Fruit fly (Drosophila melanogaster): Measurements from ENCODE around the gene sav.

Gene sav

DNA sequence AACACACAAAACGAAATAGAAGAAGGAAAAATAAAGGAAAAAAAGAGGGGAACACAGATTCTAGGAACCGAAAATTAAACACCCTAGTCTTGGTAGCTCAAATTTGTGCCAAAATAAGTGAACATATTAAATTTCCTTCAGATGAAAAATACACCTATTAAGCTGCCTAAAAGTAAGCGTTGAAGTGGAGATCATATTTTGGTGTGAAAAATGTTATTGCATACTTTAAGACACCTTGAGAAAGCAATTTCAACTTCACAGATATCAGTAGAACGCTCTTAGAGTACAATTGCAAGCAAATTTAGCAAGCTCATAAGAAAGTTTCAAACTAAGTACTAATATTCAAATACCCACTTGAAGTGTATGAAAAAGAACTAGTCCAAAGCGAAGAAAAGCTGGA lies 49.6 kb upstream of the sav start (continued):
- no peak for TF ChIP-seq CG1602 (GFP tag; optimal IDR thresholded peaks at IDR 0.05)
- TF ChIP-seq ewg (GFP tag; optimal IDR thresholded peaks at IDR 0.05), result no peak
- no peak for TF ChIP-seq aop (GFP tag; IDR thresholded peaks at IDR 0.05)
- TF ChIP-seq Hsf (GFP tag; optimal IDR thresholded peaks at IDR 0.05), result no peak
- peak in 1 of 2 experiments; percentile 18 for TF ChIP-seq Hr51 (GFP tag; optimal IDR thresholded peaks at IDR 0.05)
- no peak for TF ChIP-seq CG31388 (GFP tag; optimal IDR thresholded peaks at IDR 0.05)
- no peak for TF ChIP-seq Pdp1 (GFP tag; optimal IDR thresholded peaks at IDR 0.05)
- TF ChIP-seq CG16863 (GFP tag; optimal IDR thresholded peaks at IDR 0.05), result no peak
- TF ChIP-seq Fer3 (tag; optimal IDR thresholded peaks at IDR 0.05), result peak; percentile 41
- no peak for TF ChIP-seq ash1 (GFP tag; optimal IDR thresholded peaks at IDR 0.05)
- TF ChIP-seq bsh (GFP tag; optimal IDR thresholded peaks at IDR 0.05), result no peak
- TF ChIP-seq CG9932 (GFP tag; IDR thresholded peaks at IDR 0.05), result no peak
- TF ChIP-seq mam (GFP tag; optimal IDR thresholded peaks at IDR 0.05), result peak; percentile 34
- TF ChIP-seq CG7839 (tag; optimal IDR thresholded peaks at IDR 0.05), result peak; percentile 46
- no peak for TF ChIP-seq CG2712 (tag; optimal IDR thresholded peaks at IDR 0.05)
- no peak for TF ChIP-seq CG30020 (tag; optimal IDR thresholded peaks at IDR 0.05)
- no peak for TF ChIP-seq exex (tag; optimal IDR thresholded peaks at IDR 0.05)
- TF ChIP-seq CG4854 (GFP tag; optimal IDR thresholded peaks at IDR 0.05), result no peak
- peak; percentile 19 for TF ChIP-seq nmo (GFP tag; optimal IDR thresholded peaks at IDR 0.05)
- TF ChIP-seq maf-S (GFP tag; optimal IDR thresholded peaks at IDR 0.05), result no peak
- no peak for TF ChIP-seq wek (GFP tag; optimal IDR thresholded peaks at IDR 0.05)
- TF ChIP-seq CG5953 (GFP tag; IDR thresholded peaks at IDR 0.05), result no peak
- TF ChIP-seq Fer1 (GFP tag; optimal IDR thresholded peaks at IDR 0.05), result peak; percentile 40
- peak; percentile 27 for TF ChIP-seq Hmr (GFP tag; optimal IDR thresholded peaks at IDR 0.05)
- TF ChIP-seq CG9215 (GFP tag; IDR thresholded peaks at IDR 0.05), result 0 out of 2 replicates have a peak, but pooled peaks have one; percentile 5
- TF ChIP-seq scrt (GFP tag; optimal IDR thresholded peaks at IDR 0.05), result peak; percentile 6
- TF ChIP-seq CG9727 (GFP tag; optimal IDR thresholded peaks at IDR 0.05), result peak; percentile 4
- TF ChIP-seq toy (GFP tag; IDR thresholded peaks at IDR 0.05), result no peak
- no peak for TF ChIP-seq phol (tag; optimal IDR thresholded peaks at IDR 0.05)
- TF ChIP-seq corto (GFP tag; optimal IDR thresholded peaks at IDR 0.05), result no peak
- TF ChIP-seq lab (GFP tag; optimal IDR thresholded peaks at IDR 0.05), result peak; percentile 36
- TF ChIP-seq gro (GFP tag; optimal IDR thresholded peaks at IDR 0.05), result peak; percentile 39
- TF ChIP-seq Poxn (GFP tag; IDR thresholded peaks at IDR 0.05), result no peak
- TF ChIP-seq CG32772 (GFP tag; IDR thresholded peaks at IDR 0.05), result no peak
- TF ChIP-seq Aef1 (GFP tag; IDR thresholded peaks at IDR 0.05), result no peak
- TF ChIP-seq row (GFP tag; IDR thresholded peaks at IDR 0.05), result peak; percentile 49; the same call in 2 of the 3 replicates
- TF ChIP-seq D19A (tag; optimal IDR thresholded peaks at IDR 0.05), result peak; percentile 60
- TF ChIP-seq CG13424 (tag; optimal IDR thresholded peaks at IDR 0.05), result peak; percentile 36
- TF ChIP-seq Doc2 (GFP tag; IDR thresholded peaks at IDR 0.05), result no peak
- TF ChIP-seq knrl (GFP tag; IDR thresholded peaks at IDR 0.05; ENCODE audit: partially characterized antibody), result no peak
- no peak for TF ChIP-seq Taf1 (GFP tag; IDR thresholded peaks at IDR 0.05)
- TF ChIP-seq inv (GFP tag; IDR thresholded peaks at IDR 0.05; ENCODE audit: partially characterized antibody), result no peak
- no peak for TF ChIP-seq YL-1 (GFP tag; optimal IDR thresholded peaks at IDR 0.05)
- no peak for TF ChIP-seq ham (GFP tag; IDR thresholded peaks at IDR 0.05)
- no peak for TF ChIP-seq CG12219 (GFP tag; optimal IDR thresholded peaks at IDR 0.05)
- TF ChIP-seq CG13624 (GFP tag; optimal IDR thresholded peaks at IDR 0.05), result peak; percentile 59
- no peak for TF ChIP-seq CG30431 (GFP tag; optimal IDR thresholded peaks at IDR 0.05)
- TF ChIP-seq otp (GFP tag; IDR thresholded peaks at IDR 0.05), result no peak
- TF ChIP-seq BtbVII (GFP tag; optimal IDR thresholded peaks at IDR 0.05), result peak; percentile 43
- peak; percentile 86 for TF ChIP-seq Med (GFP tag)
- no peak for TF ChIP-seq pros (GFP tag; optimal IDR thresholded peaks at IDR 0.05)
